Worm (Caenorhabditis elegans) whole organism, L3 larva: ENCODE data around the gene ttr-19.

ENCODE experiments used
- ama-1 ChIP-seq: fragments of 150-350 bp; optimal IDR thresholded peaks from 2 replicates; lab custom pipeline; 2018
- ceh-82 ChIP-seq: fragments of 150-350 bp; optimal IDR thresholded peaks from 2 replicates; lab custom pipeline; 2014; ENCODE audit warnings: missing biosample characterization, missing genetic modification characterization
- lsy-12 ChIP-seq: sonication (generic microtip); optimal IDR thresholded peaks from 2 replicates; lab custom pipeline; 2016; ENCODE audit warnings: mild to moderate bottlenecking, missing genetic modification characterization, missing compliant biosample characterization
- zag-1 ChIP-seq: fragments of 150-350 bp; optimal IDR thresholded peaks from 2 replicates; lab custom pipeline; 2014; ENCODE audit warnings: missing biosample characterization, missing genetic modification characterization

ce11 chrV:10210244-10210643 lies 17.0 kb downstream of the ttr-19 start, which contains the start of gene tftc-3:
- TF ChIP-seq zag-1 (no peak), ama-1 (lab: Kevin White, UChicago) (no peak), ceh-82 (tag; lab: Kevin White, UChicago) (no peak), lsy-12 (tag; lab: Kevin White, UChicago) (no peak)
